1 fruit fly cellular context compared by ENCODE assay signal in the genomic region with DNA sequence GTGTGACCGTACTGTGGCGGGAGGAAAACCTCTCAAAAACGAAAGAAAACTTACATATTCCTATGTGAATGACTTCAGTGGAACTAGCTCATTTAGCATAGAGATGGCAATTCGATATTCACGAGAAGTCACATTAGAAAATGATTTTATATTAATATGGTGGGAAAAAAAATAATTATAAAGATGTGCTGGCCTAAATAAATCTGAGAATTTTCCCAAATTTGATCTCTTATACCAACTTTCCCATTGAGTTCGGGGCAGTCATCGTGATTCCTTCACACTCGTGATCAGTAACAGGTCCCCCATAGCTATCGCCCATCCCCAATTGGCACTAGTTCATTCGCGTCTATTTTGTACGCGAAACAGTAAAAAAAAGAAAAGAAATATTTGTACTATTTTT.
TF ChIP-seq lines count a peak whose summit lies in the region.

A gene (minus strand): TSS at position 37 of the 400 bp plus-strand sequence.
A gene (plus strand): TSS at position 325 of the 400 bp plus-strand sequence.

TF ChIP-seq in whole organism, embryonic, 481 proteins besides CTCF, POLR2A, EP300 and RAD21 (continued from another document and continues in another):
- peak; percentile 50; the same call in 1 of the 3 replicates for TF ChIP-seq otp (GFP tag; IDR thresholded peaks at IDR 0.05; lab: Robert Waterston, UW)
- no peak for TF ChIP-seq D19A (tag; optimal IDR thresholded peaks at IDR 0.05; lab: Kevin White, UChicago)
- TF ChIP-seq CG4854 (GFP tag; optimal IDR thresholded peaks at IDR 0.05; lab: Kevin White, UChicago): peak; percentile 79
- TF ChIP-seq dati (GFP tag; IDR thresholded peaks at IDR 0.05; lab: Robert Waterston, UW): no peak
- peak; percentile 66 for TF ChIP-seq CG5245 (GFP tag; optimal IDR thresholded peaks at IDR 0.05; lab: Kevin White, UChicago)
- peak; percentile 93 for TF ChIP-seq Lhr (GFP tag; optimal IDR thresholded peaks at IDR 0.05; lab: Kevin White, UChicago)
- TF ChIP-seq HLH4C (GFP tag; IDR thresholded peaks at IDR 0.05; lab: Robert Waterston, UW; ENCODE audit: partially characterized antibody): peak; percentile 87
- peak; percentile 43 for TF ChIP-seq kah (GFP tag; optimal IDR thresholded peaks at IDR 0.05; lab: Kevin White, UChicago)
- peak; percentile 69; the same call in 2 of the 3 replicates for TF ChIP-seq CG11695 (GFP tag; IDR thresholded peaks at IDR 0.05; lab: Robert Waterston, UW)
- no peak for TF ChIP-seq cad (GFP tag; optimal IDR thresholded peaks at IDR 0.05; lab: Kevin White, UChicago)
- peak; percentile 88 for TF ChIP-seq CG6689 (GFP tag; IDR thresholded peaks at IDR 0.05; lab: Robert Waterston, UW)
- TF ChIP-seq chm (GFP tag; IDR thresholded peaks at IDR 0.05; lab: Robert Waterston, UW): no peak
- peak; percentile 97 for TF ChIP-seq nerfin-1 (tag; optimal IDR thresholded peaks at IDR 0.05; lab: Kevin White, UChicago)
- peak; percentile 76 for TF ChIP-seq Meics (GFP tag; optimal IDR thresholded peaks at IDR 0.05; lab: Kevin White, UChicago)
- peak; percentile 88 for TF ChIP-seq esg (GFP tag; conservative IDR thresholded peaks at IDR 0.05; lab: Robert Waterston, UW)
- TF ChIP-seq sisA (GFP tag; IDR thresholded peaks at IDR 0.05; lab: Robert Waterston, UW): peak; percentile 93
- TF ChIP-seq CG16813 (GFP tag; IDR thresholded peaks at IDR 0.05; lab: Robert Waterston, UW; ENCODE audit: partially characterized antibody): peak; percentile 94
- no peak for TF ChIP-seq Asciz (GFP tag; optimal IDR thresholded peaks at IDR 0.05; lab: Kevin White, UChicago)
- TF ChIP-seq h (optimal IDR thresholded peaks at IDR 0.05; lab: Kevin White, UChicago): no peak
- peak; percentile 93 for TF ChIP-seq CoRest (tag; optimal IDR thresholded peaks at IDR 0.05; lab: Kevin White, UChicago)
- no peak for TF ChIP-seq MTF-1 (GFP tag; optimal IDR thresholded peaks at IDR 0.05; lab: Kevin White, UChicago; ENCODE audit: borderline replicate concordance)
- TF ChIP-seq fu2 (GFP tag; optimal IDR thresholded peaks at IDR 0.05; lab: Kevin White, UChicago): peak; percentile 81
- TF ChIP-seq wdn (GFP tag; IDR thresholded peaks at IDR 0.05; lab: Robert Waterston, UW): peak; percentile 63; the same call in 1 of the 2 replicates
- peak; percentile 65 for TF ChIP-seq repo (GFP tag; optimal IDR thresholded peaks at IDR 0.05; lab: Kevin White, UChicago)
- TF ChIP-seq tx (GFP tag; optimal IDR thresholded peaks at IDR 0.05; lab: Kevin White, UChicago): peak; percentile 89
- TF ChIP-seq zfh2 (GFP tag; optimal IDR thresholded peaks at IDR 0.05; lab: Kevin White, UChicago): peak; percentile 89
- TF ChIP-seq CrebB (tag; optimal IDR thresholded peaks at IDR 0.05; lab: Kevin White, UChicago): peak; percentile 59
- TF ChIP-seq CG30020 (tag; optimal IDR thresholded peaks at IDR 0.05; lab: Kevin White, UChicago): peak; percentile 79
- peak; percentile 93 for TF ChIP-seq Sry-δ (GFP tag; optimal IDR thresholded peaks at IDR 0.05; lab: Kevin White, UChicago)
- peak; percentile 77 for TF ChIP-seq Poxn (GFP tag; IDR thresholded peaks at IDR 0.05; lab: Robert Waterston, UW)
- peak; percentile 58 for TF ChIP-seq CG17186 (GFP tag; optimal IDR thresholded peaks at IDR 0.05; lab: Kevin White, UChicago)
- peak; percentile 77 for TF ChIP-seq maf-S (GFP tag; optimal IDR thresholded peaks at IDR 0.05; lab: Kevin White, UChicago)
- TF ChIP-seq stc (GFP tag; IDR thresholded peaks at IDR 0.05; lab: Robert Waterston, UW): no peak
- peak; percentile 89 for TF ChIP-seq CG14441 (GFP tag; IDR thresholded peaks at IDR 0.05; lab: Robert Waterston, UW)
- peak; percentile 88 for TF ChIP-seq ttk (GFP tag; IDR thresholded peaks at IDR 0.05; lab: Robert Waterston, UW)
- TF ChIP-seq gsb-n (tag; optimal IDR thresholded peaks at IDR 0.05; lab: Kevin White, UChicago): peak; percentile 64
- TF ChIP-seq bcd (GFP tag; optimal IDR thresholded peaks at IDR 0.05; lab: Kevin White, UChicago): peak; percentile 89
- TF ChIP-seq CG15514 (GFP tag; optimal IDR thresholded peaks at IDR 0.05; lab: Kevin White, UChicago): peak; percentile 99
- TF ChIP-seq scrt (GFP tag; optimal IDR thresholded peaks at IDR 0.05; lab: Kevin White, UChicago): no peak
- TF ChIP-seq CG13624 (GFP tag; optimal IDR thresholded peaks at IDR 0.05; lab: Kevin White, UChicago): peak; percentile 81
- peak; percentile 95 for TF ChIP-seq CG4404 (GFP tag; IDR thresholded peaks at IDR 0.05; lab: Robert Waterston, UW)
- TF ChIP-seq CG3838 (GFP tag; optimal IDR thresholded peaks at IDR 0.05; lab: Kevin White, UChicago): peak; percentile 56
- TF ChIP-seq CG14014 (GFP tag; IDR thresholded peaks at IDR 0.05; lab: Robert Waterston, UW): peak; percentile 80; the same call in 1 of the 2 replicates
- TF ChIP-seq abd-A (tag; optimal IDR thresholded peaks at IDR 0.05; lab: Kevin White, UChicago): no peak
- peak; percentile 82 for TF ChIP-seq dmrt99B (tag; optimal IDR thresholded peaks at IDR 0.05; lab: Kevin White, UChicago)
- peak; percentile 84 for TF ChIP-seq slp2 (GFP tag; optimal IDR thresholded peaks at IDR 0.05; lab: Kevin White, UChicago)
- TF ChIP-seq tin (GFP tag; optimal IDR thresholded peaks at IDR 0.05; lab: Kevin White, UChicago): peak; percentile 92
- TF ChIP-seq Six4 (GFP tag; optimal IDR thresholded peaks at IDR 0.05; lab: Kevin White, UChicago): peak; percentile 72
- TF ChIP-seq CG18764 (GFP tag; optimal IDR thresholded peaks at IDR 0.05; lab: Kevin White, UChicago): peak; percentile 77
- no peak for TF ChIP-seq toy (GFP tag; IDR thresholded peaks at IDR 0.05; lab: Robert Waterston, UW)
- no peak for TF ChIP-seq Gsc (GFP tag; IDR thresholded peaks at IDR 0.05; lab: Robert Waterston, UW)
- TF ChIP-seq CG32767 (GFP tag; IDR thresholded peaks at IDR 0.05; lab: Robert Waterston, UW): peak; percentile 73; the same call in 1 of the 2 replicates
- TF ChIP-seq Drgx (GFP tag; IDR thresholded peaks at IDR 0.05; lab: Robert Waterston, UW): peak; percentile 63
- TF ChIP-seq CG16863 (GFP tag; optimal IDR thresholded peaks at IDR 0.05; lab: Kevin White, UChicago): peak; percentile 71
- peak; percentile 87 for TF ChIP-seq CG12155 (GFP tag; optimal IDR thresholded peaks at IDR 0.05; lab: Kevin White, UChicago)
- TF ChIP-seq Abd-B (GFP tag; optimal IDR thresholded peaks at IDR 0.05; lab: Kevin White, UChicago): peak; percentile 94
- TF ChIP-seq CG6683 (GFP tag; optimal IDR thresholded peaks at IDR 0.05; lab: Kevin White, UChicago): peak; percentile 22
- no peak for TF ChIP-seq CG8478 (optimal IDR thresholded peaks at IDR 0.05; lab: Kevin White, UChicago)
- peak; percentile 84 for TF ChIP-seq Oli (tag; optimal IDR thresholded peaks at IDR 0.05; lab: Kevin White, UChicago)
- peak; percentile 83 for TF ChIP-seq ara (GFP tag; IDR thresholded peaks at IDR 0.05; lab: Robert Waterston, UW)
- TF ChIP-seq CG30431 (GFP tag; optimal IDR thresholded peaks at IDR 0.05; lab: Kevin White, UChicago): peak; percentile 77
- TF ChIP-seq nmo (GFP tag; optimal IDR thresholded peaks at IDR 0.05; lab: Kevin White, UChicago): peak; percentile 95
- TF ChIP-seq ranshi (GFP tag; IDR thresholded peaks at IDR 0.05; lab: Robert Waterston, UW): peak; percentile 90; the same call in 1 of the 2 replicates
- TF ChIP-seq slbo (GFP tag; IDR thresholded peaks at IDR 0.05; lab: Robert Waterston, UW): peak; percentile 95
- TF ChIP-seq Bdp1 (GFP tag; optimal IDR thresholded peaks at IDR 0.05; lab: Kevin White, UChicago): peak; percentile 79
- TF ChIP-seq insv (GFP tag; optimal IDR thresholded peaks at IDR 0.05; lab: Kevin White, UChicago): peak in 1 of 2 experiments; percentile 25
- TF ChIP-seq CG10209 (GFP tag; optimal IDR thresholded peaks at IDR 0.05; lab: Kevin White, UChicago): peak; percentile 84
- TF ChIP-seq CG7556 (GFP tag; optimal IDR thresholded peaks at IDR 0.05; lab: Kevin White, UChicago): peak; percentile 73
- peak; percentile 17 for TF ChIP-seq ac (GFP tag; optimal IDR thresholded peaks at IDR 0.05; lab: Kevin White, UChicago)
- peak; percentile 82 for TF ChIP-seq Bgb (GFP tag; IDR thresholded peaks at IDR 0.05; lab: Robert Waterston, UW; ENCODE audit: partially characterized antibody)
- peak; percentile 94; the same call in 2 of the 3 replicates for TF ChIP-seq CG17361 (GFP tag; IDR thresholded peaks at IDR 0.05; lab: Robert Waterston, UW)
- peak in 1 of 3 experiments; percentile 89 for TF ChIP-seq lola (GFP tag; optimal IDR thresholded peaks at IDR 0.05; lab: Kevin White, UChicago)
- TF ChIP-seq tna (GFP tag; IDR thresholded peaks at IDR 0.05; lab: Robert Waterston, UW; ENCODE audit: partially characterized antibody): peak; percentile 49; the same call in 1 of the 2 replicates
- peak; percentile 36 for TF ChIP-seq CG3163 (GFP tag; optimal IDR thresholded peaks at IDR 0.05; lab: Kevin White, UChicago)
- no peak for TF ChIP-seq grn (GFP tag; optimal IDR thresholded peaks at IDR 0.05; lab: Kevin White, UChicago)
- peak; percentile 84 for TF ChIP-seq CG11085 (GFP tag; IDR thresholded peaks at IDR 0.05; lab: Robert Waterston, UW)
- TF ChIP-seq Dll (GFP tag; IDR thresholded peaks at IDR 0.05; lab: Robert Waterston, UW; ENCODE audit: partially characterized antibody): peak; percentile 92
- TF ChIP-seq bab2 (GFP tag; optimal IDR thresholded peaks at IDR 0.05; lab: Kevin White, UChicago): peak; percentile 87
- peak; percentile 44 for TF ChIP-seq dm (GFP tag; optimal IDR thresholded peaks at IDR 0.05; lab: Kevin White, UChicago)
- TF ChIP-seq CG1233 (GFP tag; optimal IDR thresholded peaks at IDR 0.05; lab: Kevin White, UChicago): peak; percentile 74
- TF ChIP-seq kay (GFP tag; optimal IDR thresholded peaks at IDR 0.05; lab: Kevin White, UChicago): peak; percentile 78
- TF ChIP-seq gsb (GFP tag; IDR thresholded peaks at IDR 0.05; lab: Robert Waterston, UW): 0 out of 2 replicates have a peak, but pooled peaks have one; percentile 26
- TF ChIP-seq Oaz (GFP tag; IDR thresholded peaks at IDR 0.05; lab: Robert Waterston, UW): peak; percentile 69
- TF ChIP-seq Hr78 (GFP tag; optimal IDR thresholded peaks at IDR 0.05; lab: Kevin White, UChicago): no peak
- peak; percentile 87 for TF ChIP-seq pum (GFP tag; optimal IDR thresholded peaks at IDR 0.05; lab: Kevin White, UChicago)
- peak; percentile 93 for TF ChIP-seq Dbx (GFP tag; IDR thresholded peaks at IDR 0.05; lab: Robert Waterston, UW)
- no peak for TF ChIP-seq bigmax (GFP tag; optimal IDR thresholded peaks at IDR 0.05; lab: Kevin White, UChicago)
- TF ChIP-seq CG14667 (GFP tag; IDR thresholded peaks at IDR 0.05; lab: Robert Waterston, UW): peak; percentile 85
- TF ChIP-seq Nf-YB (GFP tag; optimal IDR thresholded peaks at IDR 0.05; lab: Kevin White, UChicago): peak; percentile 53
- TF ChIP-seq lab (GFP tag; optimal IDR thresholded peaks at IDR 0.05; lab: Kevin White, UChicago): peak; percentile 82
- peak; percentile 89 for TF ChIP-seq Ssrp (tag; optimal IDR thresholded peaks at IDR 0.05; lab: Kevin White, UChicago)
- peak; percentile 93 for TF ChIP-seq CG6272 (GFP tag; IDR thresholded peaks at IDR 0.05; lab: Robert Waterston, UW)
- TF ChIP-seq sens (GFP tag; lab: Kevin White, UChicago): peak; percentile 97
- TF ChIP-seq B-H2 (GFP tag; optimal IDR thresholded peaks at IDR 0.05; lab: Kevin White, UChicago): peak; percentile 77
- TF ChIP-seq gt (GFP tag; IDR thresholded peaks at IDR 0.05; lab: Robert Waterston, UW): peak; percentile 58; the same call in 1 of the 2 replicates
- peak; percentile 67 for TF ChIP-seq ERR (GFP tag; optimal IDR thresholded peaks at IDR 0.05; lab: Kevin White, UChicago)
- TF ChIP-seq CG6654 (GFP tag; optimal IDR thresholded peaks at IDR 0.05; lab: Kevin White, UChicago): peak; percentile 57
- TF ChIP-seq ase (GFP tag; IDR thresholded peaks at IDR 0.05; lab: Robert Waterston, UW): peak; percentile 58; the same call in 2 of the 3 replicates
- TF ChIP-seq Ets65A (GFP tag; lab: Kevin White, UChicago): peak; percentile 99
- TF ChIP-seq CG4282 (GFP tag; optimal IDR thresholded peaks at IDR 0.05; lab: Kevin White, UChicago): peak; percentile 62
- TF ChIP-seq CG17612 (GFP tag; IDR thresholded peaks at IDR 0.05; lab: Robert Waterston, UW): peak; percentile 65
- TF ChIP-seq tll (GFP tag; optimal IDR thresholded peaks at IDR 0.05; lab: Kevin White, UChicago): peak; percentile 87 to 93
- peak; percentile 49 for TF ChIP-seq pb (GFP tag; optimal IDR thresholded peaks at IDR 0.05; lab: Kevin White, UChicago)
- TF ChIP-seq jigr1 (GFP tag; IDR thresholded peaks at IDR 0.05; lab: Robert Waterston, UW): peak; percentile 69; the same call in 2 of the 3 replicates
- peak; percentile 72 for TF ChIP-seq Hmx (GFP tag; optimal IDR thresholded peaks at IDR 0.05; lab: Kevin White, UChicago)
- peak; percentile 71 for TF ChIP-seq CG8765 (GFP tag; IDR thresholded peaks at IDR 0.05; lab: Robert Waterston, UW)
- TF ChIP-seq jing (GFP tag; optimal IDR thresholded peaks at IDR 0.05; lab: Kevin White, UChicago): peak; percentile 40
- TF ChIP-seq inv (GFP tag; IDR thresholded peaks at IDR 0.05; lab: Robert Waterston, UW; ENCODE audit: partially characterized antibody): peak; percentile 91
- TF ChIP-seq Dek (tag; optimal IDR thresholded peaks at IDR 0.05; lab: Kevin White, UChicago): peak; percentile 81
- peak; percentile 75 for TF ChIP-seq CG14050 (GFP tag; IDR thresholded peaks at IDR 0.05; lab: Robert Waterston, UW)
- no peak for TF ChIP-seq fru (optimal IDR thresholded peaks at IDR 0.05; lab: Kevin White, UChicago)
- no peak for TF ChIP-seq CG1024 (GFP tag; IDR thresholded peaks at IDR 0.05; lab: Robert Waterston, UW)
- peak; percentile 29; the same call in 1 of the 2 replicates for TF ChIP-seq Dref (GFP tag; IDR thresholded peaks at IDR 0.05; lab: Robert Waterston, UW)
- TF ChIP-seq aop (GFP tag; IDR thresholded peaks at IDR 0.05; lab: Robert Waterston, UW): 0 out of 2 replicates have a peak, but pooled peaks have one; percentile 7
- TF ChIP-seq CG13894 (tag; optimal IDR thresholded peaks at IDR 0.05; lab: Kevin White, UChicago): peak; percentile 81
- TF ChIP-seq CG10979 (tag; optimal IDR thresholded peaks at IDR 0.05; lab: Kevin White, UChicago): peak; percentile 79
- TF ChIP-seq Stat92E (GFP tag; optimal IDR thresholded peaks at IDR 0.05; lab: Kevin White, UChicago): peak in 1 of 3 experiments; percentile 45
- TF ChIP-seq CG31441 (GFP tag; IDR thresholded peaks at IDR 0.05; lab: Robert Waterston, UW): peak; percentile 93
- TF ChIP-seq CG7963 (GFP tag; IDR thresholded peaks at IDR 0.05; lab: Robert Waterston, UW; ENCODE audit: partially characterized antibody): peak; percentile 74
- TF ChIP-seq CG2712 (tag; optimal IDR thresholded peaks at IDR 0.05; lab: Kevin White, UChicago): peak; percentile 92
- peak; percentile 62 for TF ChIP-seq CG12744 (GFP tag; optimal IDR thresholded peaks at IDR 0.05; lab: Kevin White, UChicago)
- TF ChIP-seq trh (GFP tag; optimal IDR thresholded peaks at IDR 0.05; lab: Kevin White, UChicago): peak; percentile 53
- TF ChIP-seq Gug (GFP tag; IDR thresholded peaks at IDR 0.05; lab: Robert Waterston, UW): peak; percentile 94
